Fruit fly (Drosophila melanogaster) whole organism, embryonic: ENCODE data around the gene CG7164.

Experiments
- Atf-2 ChIP-seq: fragments of 200-800 bp; sonication (Bioruptor generic); optimal IDR thresholded peaks from 2 replicates; lab custom pipeline; 2016; ENCODE audit warnings: missing biosample characterization, missing genetic modification characterization
- Atf6 ChIP-seq: fragments of 200-800 bp; sonication (Bioruptor generic); IDR thresholded peaks from 2 replicates; pipeline ENCODE4 v1.3.6; 2022; ENCODE audit warnings: missing biosample characterization, missing genetic modification characterization
- Bteb2 ChIP-seq: fragments of 200-800 bp; sonication (Bioruptor generic); optimal IDR thresholded peaks from 2 replicates; lab custom pipeline; 2016; ENCODE audit warnings: missing biosample characterization, missing genetic modification characterization
- CG10654 ChIP-seq: fragments of 200-800 bp; sonication (Bioruptor generic); optimal IDR thresholded peaks from 2 replicates; lab custom pipeline; 2016; ENCODE audit warnings: missing biosample characterization, missing genetic modification characterization
- CG10959 ChIP-seq: fragments of 200-800 bp; sonication (Bioruptor generic); IDR thresholded peaks from 2 replicates; pipeline ENCODE4 v1.3.6; 2022; ENCODE audit warnings: missing biosample characterization, missing genetic modification characterization
- CG11085 ChIP-seq: fragments of 200-800 bp; sonication (Bioruptor generic); IDR thresholded peaks from 2 replicates; pipeline ENCODE4 v1.3.6; 2022; ENCODE audit warnings: missing biosample characterization, missing genetic modification characterization
- CG15073 ChIP-seq: fragments of 200-800 bp; sonication (Bioruptor generic); optimal IDR thresholded peaks from 2 replicates; lab custom pipeline; 2016; ENCODE audit warnings: missing biosample characterization, missing genetic modification characterization
- CG1832 ChIP-seq: fragments of 200-800 bp; sonication (Bioruptor generic); optimal IDR thresholded peaks from 2 replicates; lab custom pipeline; 2017; ENCODE audit warnings: missing biosample characterization, mild to moderate bottlenecking, missing genetic modification characterization, inconsistent platforms
- CG18599 ChIP-seq: fragments of 200-800 bp; sonication (Bioruptor generic); optimal IDR thresholded peaks from 3 replicates; lab custom pipeline; 2017; ENCODE audit warnings: missing biosample characterization, missing genetic modification characterization, mild to moderate bottlenecking, moderate library complexity, missing genetic modification reagents
- CG18619 ChIP-seq: fragments of 200-800 bp; sonication (Bioruptor generic); optimal IDR thresholded peaks from 3 replicates; lab custom pipeline; 2017; ENCODE audit warnings: missing biosample characterization, mild to moderate bottlenecking, missing genetic modification characterization
- CG2875 ChIP-seq: fragments of 200-800 bp; sonication (Bioruptor generic); optimal IDR thresholded peaks from 2 replicates; lab custom pipeline; 2017; ENCODE audit warnings: missing biosample characterization, mild to moderate bottlenecking, missing genetic modification characterization, missing genetic modification reagents
- CG30020 ChIP-seq: fragments of 200-800 bp; optimal IDR thresholded peaks from 2 replicates; lab custom pipeline; 2019; ENCODE audit warnings: missing biosample characterization, mild to moderate bottlenecking, missing genetic modification characterization, moderate library complexity
- CG34224 ChIP-seq: fragments of 200-800 bp; sonication (Bioruptor generic); IDR thresholded peaks from 3 replicates; pipeline ENCODE4 v1.3.6; 2022; ENCODE audit warnings: missing biosample characterization, missing genetic modification characterization; ENCODE audit not compliant: partially characterized antibody
- CG5953 ChIP-seq: fragments of 200-800 bp; sonication (Bioruptor generic); IDR thresholded peaks from 2 replicates; pipeline ENCODE4 v1.3.6; 2022; ENCODE audit warnings: missing biosample characterization, missing genetic modification characterization
- CG6254 ChIP-seq: fragments of 200-800 bp; sonication (Bioruptor generic); optimal IDR thresholded peaks from 3 replicates; lab custom pipeline; 2017; ENCODE audit warnings: mild to moderate bottlenecking, missing biosample characterization, missing genetic modification reagents, missing genetic modification characterization
- CG6813 ChIP-seq: fragments of 200-800 bp; sonication (Bioruptor generic); optimal IDR thresholded peaks from 2 replicates; lab custom pipeline; 2017; ENCODE audit warnings: missing biosample characterization, missing genetic modification characterization, mild to moderate bottlenecking, moderate library complexity, missing genetic modification reagents
- CG7745 ChIP-seq: fragments of 200-800 bp; sonication (Bioruptor generic); optimal IDR thresholded peaks from 2 replicates; lab custom pipeline; 2018; ENCODE audit warnings: missing biosample characterization, mild to moderate bottlenecking, missing genetic modification characterization, moderate library complexity
- CG7963 ChIP-seq: fragments of 200-800 bp; sonication (Bioruptor generic); IDR thresholded peaks from 3 replicates; pipeline ENCODE4 v1.3.6; 2022; ENCODE audit warnings: missing biosample characterization, missing genetic modification characterization; ENCODE audit not compliant: partially characterized antibody
- CG8478 ChIP-seq: fragments of >200 bp; optimal IDR thresholded peaks from 2 replicates; lab custom pipeline; 2018
- Deaf1 ChIP-seq: fragments of 200-800 bp; optimal IDR thresholded peaks from 3 replicates; lab custom pipeline; 2019; ENCODE audit warnings: missing biosample characterization, mild to moderate bottlenecking, missing genetic modification characterization, moderate library complexity
- Doc3 ChIP-seq: fragments of 200-800 bp; sonication (Bioruptor generic); IDR thresholded peaks from 3 replicates; pipeline ENCODE4 v1.3.6; 2022; ENCODE audit warnings: missing biosample characterization, missing genetic modification characterization; ENCODE audit not compliant: partially characterized antibody
- Ets65A ChIP-seq: fragments of 200-800 bp; sonication (Bioruptor generic); peaks from one replicate; lab custom pipeline; 2016; ENCODE audit warnings: missing biosample characterization, missing genetic modification characterization
- Fer1 ChIP-seq: fragments of 200-800 bp; sonication (Bioruptor generic); optimal IDR thresholded peaks from 2 replicates; lab custom pipeline; 2017; ENCODE audit warnings: missing biosample characterization, mild to moderate bottlenecking, missing genetic modification characterization
- Hmr ChIP-seq: fragments of 200-800 bp; sonication (Bioruptor generic); optimal IDR thresholded peaks from 3 replicates; lab custom pipeline; 2017; ENCODE audit warnings: mild to moderate bottlenecking, missing biosample characterization, missing genetic modification reagents, missing genetic modification characterization
- Nf-YA ChIP-seq: fragments of 200-800 bp; sonication (Bioruptor generic); IDR thresholded peaks from 2 replicates; pipeline ENCODE4 v1.3.6; 2022; ENCODE audit warnings: missing biosample characterization, missing genetic modification characterization
- Pdp1 ChIP-seq, 2 experiments: fragments of 200-800 bp; sonication (Bioruptor generic); optimal IDR thresholded peaks; 3 replicates each; lab custom pipeline; 2016; ENCODE audit warnings: missing biosample characterization in 2 of 2, missing genetic modification characterization in 2 of 2, mild to moderate bottlenecking in 1 of 2, moderate library complexity in 1 of 2
- Rx ChIP-seq: fragments of 200-800 bp; sonication (Bioruptor generic); IDR thresholded peaks from 2 replicates; pipeline ENCODE4 v1.3.6; 2022; ENCODE audit warnings: missing biosample characterization, missing genetic modification characterization
- abd-A ChIP-seq: fragments of 200-800 bp; sonication (Bioruptor generic); optimal IDR thresholded peaks from 3 replicates; lab custom pipeline; 2019; ENCODE audit warnings: missing biosample characterization, mild to moderate bottlenecking, missing genetic modification characterization, moderate library complexity
- ac ChIP-seq: fragments of 200-800 bp; sonication (Bioruptor generic); optimal IDR thresholded peaks from 3 replicates; lab custom pipeline; 2017; ENCODE audit warnings: missing biosample characterization, mild to moderate bottlenecking, missing genetic modification characterization
- croc ChIP-seq: fragments of 200-800 bp; sonication (Bioruptor generic); conservative IDR thresholded peaks from 3 replicates; pipeline ENCODE4 v1.3.6; 2022; ENCODE audit warnings: missing biosample characterization, missing genetic modification characterization
- cwo ChIP-seq: fragments of 200-800 bp; sonication (Bioruptor generic); optimal IDR thresholded peaks from 3 replicates; lab custom pipeline; 2017; ENCODE audit warnings: missing biosample characterization, missing genetic modification characterization, mild to moderate bottlenecking, moderate library complexity, missing genetic modification reagents
- dati ChIP-seq: fragments of 200-800 bp; sonication (Bioruptor generic); IDR thresholded peaks from 2 replicates; pipeline ENCODE4 v1.3.6; 2022; ENCODE audit warnings: missing biosample characterization, missing genetic modification characterization
- ewg ChIP-seq: fragments of 200-800 bp; sonication (Bioruptor generic); optimal IDR thresholded peaks from 3 replicates; lab custom pipeline; 2017; ENCODE audit warnings: mild to moderate bottlenecking, missing biosample characterization, missing genetic modification reagents, missing genetic modification characterization
- gsb-n ChIP-seq: fragments of 200-800 bp; sonication (Bioruptor generic); optimal IDR thresholded peaks from 3 replicates; lab custom pipeline; 2018; ENCODE audit warnings: missing biosample characterization, mild to moderate bottlenecking, missing genetic modification characterization
- hbn ChIP-seq: fragments of 200-800 bp; sonication (Bioruptor generic); IDR thresholded peaks from 2 replicates; pipeline ENCODE4 v1.3.6; 2022; ENCODE audit warnings: missing biosample characterization, missing genetic modification characterization; ENCODE audit not compliant: partially characterized antibody
- jigr1 ChIP-seq: fragments of 200-800 bp; sonication (Bioruptor generic); IDR thresholded peaks from 3 replicates; pipeline ENCODE4 v1.3.6; 2022; ENCODE audit warnings: missing biosample characterization, missing genetic modification characterization
- jumu ChIP-seq: fragments of 200-800 bp; sonication (Bioruptor generic); optimal IDR thresholded peaks from 3 replicates; lab custom pipeline; 2016; ENCODE audit warnings: missing biosample characterization, missing genetic modification characterization
- ken ChIP-seq: fragments of 200-800 bp; sonication (Bioruptor generic); IDR thresholded peaks from 3 replicates; pipeline ENCODE4 v1.3.6; 2022; ENCODE audit warnings: missing biosample characterization, missing genetic modification characterization
- knrl ChIP-seq: fragments of 200-800 bp; sonication (Bioruptor generic); IDR thresholded peaks from 3 replicates; pipeline ENCODE4 v1.3.6; 2022; ENCODE audit warnings: missing biosample characterization, missing genetic modification characterization; ENCODE audit not compliant: partially characterized antibody
- lmd ChIP-seq: fragments of 200-800 bp; sonication (Bioruptor generic); IDR thresholded peaks from 2 replicates; pipeline ENCODE4 v1.3.6; 2022; ENCODE audit warnings: missing biosample characterization, missing genetic modification characterization
- maf-S ChIP-seq: fragments of 200-800 bp; sonication (Bioruptor generic); optimal IDR thresholded peaks from 2 replicates; lab custom pipeline; 2016; ENCODE audit warnings: missing biosample characterization, missing genetic modification characterization
- ranshi ChIP-seq: fragments of 200-800 bp; sonication (Bioruptor generic); IDR thresholded peaks from 2 replicates; pipeline ENCODE4 v1.3.6; 2022; ENCODE audit warnings: missing biosample characterization, missing genetic modification characterization
- ro ChIP-seq: fragments of 200-800 bp; sonication (Bioruptor generic); IDR thresholded peaks from 2 replicates; pipeline ENCODE4 v1.3.6; 2022; ENCODE audit warnings: missing biosample characterization, missing genetic modification characterization
- sug ChIP-seq: fragments of 200-800 bp; optimal IDR thresholded peaks from 2 replicates; lab custom pipeline; 2019; ENCODE audit warnings: missing biosample characterization, mild to moderate bottlenecking, missing genetic modification characterization, moderate library complexity
- ttk ChIP-seq: fragments of 200-800 bp; sonication (Bioruptor generic); IDR thresholded peaks from 2 replicates; pipeline ENCODE4 v2.1.2; 2022; ENCODE audit warnings: missing biosample characterization, missing genetic modification characterization
- unc-4 ChIP-seq: fragments of 200-800 bp; sonication (Bioruptor generic); IDR thresholded peaks from 2 replicates; pipeline ENCODE4 v1.3.6; 2022; ENCODE audit warnings: missing biosample characterization, missing genetic modification characterization; ENCODE audit not compliant: partially characterized antibody
- vfl ChIP-seq: fragments of 200-800 bp; sonication (Bioruptor generic); optimal IDR thresholded peaks from 2 replicates; lab custom pipeline; 2016; ENCODE audit warnings: missing biosample characterization, missing genetic modification characterization
- wek ChIP-seq: fragments of 200-800 bp; sonication (Bioruptor generic); optimal IDR thresholded peaks from 3 replicates; lab custom pipeline; 2018; ENCODE audit warnings: missing biosample characterization, mild to moderate bottlenecking, missing genetic modification characterization, moderate library complexity
- zf30C ChIP-seq: fragments of 200-800 bp; sonication (Bioruptor generic); optimal IDR thresholded peaks from 3 replicates; lab custom pipeline; 2018; ENCODE audit warnings: missing biosample characterization, mild to moderate bottlenecking, missing genetic modification characterization

Gene CG7164

dm6 chr2L:7782788-7783401 lies 1.6 kb downstream of the CG7164 start, which contains the start of gene Brd7-9 (continued):
- TF ChIP-seq unc-4 (GFP tag; lab: Robert Waterston, UW) = peak; percentile 39; the same call in 1 of the 2 replicates
- TF ChIP-seq ken (GFP tag; lab: Robert Waterston, UW) = peak; percentile 72; the same call in 2 of the 3 replicates
- peak; percentile 8 for TF ChIP-seq Deaf1 (tag; lab: Kevin White, UChicago)
- TF ChIP-seq ac (GFP tag; lab: Kevin White, UChicago) = no peak
- peak; percentile 66 for TF ChIP-seq CG18619 (GFP tag; lab: Kevin White, UChicago)
- TF ChIP-seq CG8478 = no peak
- peak; percentile 79 for TF ChIP-seq CG18599
- TF ChIP-seq abd-A (tag; lab: Kevin White, UChicago) = no peak
- TF ChIP-seq CG30020 = peak; percentile 31
- TF ChIP-seq CG34224 (GFP tag; lab: Robert Waterston, UW) = no peak
- TF ChIP-seq CG7745 (tag; lab: Kevin White, UChicago) = no peak
- TF ChIP-seq Bteb2 = peak; percentile 63
- peak; percentile 62 for TF ChIP-seq CG1832 (GFP tag; lab: Kevin White, UChicago)
- peak; percentile 80 for TF ChIP-seq Fer1 (GFP tag; lab: Kevin White, UChicago)
- peak; percentile 37; the same call in 1 of the 2 replicates for TF ChIP-seq Nf-YA (GFP tag; lab: Robert Waterston, UW)
- TF ChIP-seq hbn (GFP tag; lab: Robert Waterston, UW) = no peak; the same call in 1 of the 2 replicates
- TF ChIP-seq Rx (GFP tag; lab: Robert Waterston, UW) = peak; percentile 50; the same call in 1 of the 2 replicates
- TF ChIP-seq Atf-2 (GFP tag; lab: Kevin White, UChicago) = peak; percentile 51
- TF ChIP-seq ttk (GFP tag; lab: Robert Waterston, UW) = peak; percentile 71
- peak; percentile 74 for TF ChIP-seq CG6254 (GFP tag; lab: Kevin White, UChicago)
- TF ChIP-seq Hmr (GFP tag; lab: Kevin White, UChicago) = peak; percentile 73
- TF ChIP-seq cwo = peak; percentile 72
- peak; percentile 25 for TF ChIP-seq maf-S (GFP tag; lab: Kevin White, UChicago)
- TF ChIP-seq Ets65A (GFP tag; lab: Kevin White, UChicago) = peak; percentile 89
- TF ChIP-seq dati (GFP tag; lab: Robert Waterston, UW) = peak; percentile 80
- peak; percentile 86 for TF ChIP-seq Atf6 (GFP tag; lab: Robert Waterston, UW)
- peak; percentile 76 for TF ChIP-seq CG6813 (GFP tag; lab: Kevin White, UChicago)
- peak; percentile 71 for TF ChIP-seq CG10654 (GFP tag; lab: Kevin White, UChicago)
- no peak for TF ChIP-seq jigr1
- no peak for TF ChIP-seq CG15073 (GFP tag; lab: Kevin White, UChicago)
- TF ChIP-seq zf30C = peak; percentile 87
- TF ChIP-seq sug = peak; percentile 29
- TF ChIP-seq wek (GFP tag; lab: Kevin White, UChicago) = peak; percentile 66
- TF ChIP-seq gsb-n (tag; lab: Kevin White, UChicago) = peak; percentile 16
- peak; percentile 81 for TF ChIP-seq lmd (GFP tag; lab: Robert Waterston, UW)
- peak; percentile 44; the same call in 1 of the 3 replicates for TF ChIP-seq CG7963
- peak; percentile 70 for TF ChIP-seq CG2875 (GFP tag; lab: Kevin White, UChicago)
- TF ChIP-seq Pdp1 (GFP tag; optimal IDR thresholded peaks at IDR 0.05; lab: Kevin White, UChicago) = peak; percentile 65 to 76
- TF ChIP-seq vfl (GFP tag; lab: Kevin White, UChicago) = no peak
- TF ChIP-seq CG11085 = peak; percentile 49; the same call in 1 of the 2 replicates
- peak; percentile 56 for TF ChIP-seq ewg (GFP tag; lab: Kevin White, UChicago)
- TF ChIP-seq ranshi (GFP tag; lab: Robert Waterston, UW) = peak; percentile 83
- TF ChIP-seq ro = no peak
- TF ChIP-seq jumu (GFP tag; lab: Kevin White, UChicago) = peak; percentile 65
- TF ChIP-seq croc (GFP tag; lab: Robert Waterston, UW) = peak; percentile 44
- peak; percentile 72 for TF ChIP-seq CG5953 (GFP tag; lab: Robert Waterston, UW)
- peak; percentile 63 for TF ChIP-seq CG10959 (GFP tag; lab: Robert Waterston, UW)
- peak; percentile 18; the same call in 1 of the 3 replicates for TF ChIP-seq knrl (GFP tag; lab: Robert Waterston, UW)
- no peak for TF ChIP-seq Doc3
